Worm (Caenorhabditis elegans): ENCODE measurements around the gene tat-1.

The tat-1 gene

DNA sequence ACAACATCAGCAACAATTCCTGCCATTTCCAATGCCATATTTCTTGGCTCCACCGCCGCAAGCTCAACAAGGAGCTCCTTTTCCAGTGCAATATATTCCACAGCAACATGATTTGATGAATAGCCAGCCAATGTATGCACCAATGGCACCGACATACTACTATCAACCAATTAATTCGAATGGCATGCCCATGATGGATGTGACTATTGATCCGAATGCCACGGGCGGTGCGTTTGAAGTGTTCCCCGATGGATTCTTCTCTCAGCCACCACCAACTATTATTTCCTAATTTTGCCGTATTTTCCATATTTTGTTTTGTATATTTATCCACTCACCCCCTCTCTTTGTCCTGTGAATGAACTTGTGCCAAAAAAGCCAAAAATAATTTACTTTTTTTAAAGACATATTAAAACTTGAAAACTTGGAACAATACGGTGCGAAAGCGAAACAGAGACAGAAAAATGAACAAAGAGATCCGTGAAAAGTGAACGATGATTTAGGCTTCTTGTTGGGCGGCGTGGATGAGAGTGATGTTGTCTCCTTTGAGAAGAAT is 7.4 kb upstream of the tat-1 start (continued):
- no peak for TF ChIP-seq pha-4 (tag; optimal IDR thresholded peaks at IDR 0.05)
- peak; percentile 62 for TF ChIP-seq madf-6 (GFP tag; IDR thresholded peaks at IDR 0.05)
- TF ChIP-seq snpc-1.3 (tag; optimal IDR thresholded peaks at IDR 0.05; ENCODE audit: insufficient read depth), result no peak
- TF ChIP-seq nfya-2 (GFP tag; IDR thresholded peaks at IDR 0.05), result no peak
- TF ChIP-seq athp-1 (tag; optimal IDR thresholded peaks at IDR 0.05), result peak; percentile 69
- no peak for TF ChIP-seq ztf-22 (GFP tag; optimal IDR thresholded peaks at IDR 0.05)
- no peak for TF ChIP-seq nfya-1 (tag; optimal IDR thresholded peaks at IDR 0.05; ENCODE audit: borderline replicate concordance, insufficient read depth)
- no peak for TF ChIP-seq ztf-6 (GFP tag; IDR thresholded peaks at IDR 0.05)
- no peak for TF ChIP-seq hlh-12 (tag; optimal IDR thresholded peaks at IDR 0.05)
- no peak for TF ChIP-seq lin-40 (tag; optimal IDR thresholded peaks at IDR 0.05)
- no peak for TF ChIP-seq K12H6.12 (tag; optimal IDR thresholded peaks at IDR 0.05)
- no peak for TF ChIP-seq cebp-1 (GFP tag; IDR thresholded peaks at IDR 0.05)
- peak; percentile 37 for TF ChIP-seq cebp-1 (tag; optimal IDR thresholded peaks at IDR 0.05)
- TF ChIP-seq ztf-18 (tag; optimal IDR thresholded peaks at IDR 0.05), result no peak
- peak; percentile 24 for TF ChIP-seq die-1 (tag; optimal IDR thresholded peaks at IDR 0.05)
- no peak for TF ChIP-seq ztf-3 (GFP tag; optimal IDR thresholded peaks at IDR 0.05)
- no peak for TF ChIP-seq lsy-27 (tag; optimal IDR thresholded peaks at IDR 0.05; ENCODE audit: borderline replicate concordance, insufficient read depth)
- no peak for TF ChIP-seq ZK185.1 (tag; optimal IDR thresholded peaks at IDR 0.05; ENCODE audit: poor library complexity, severe bottlenecking)
- no peak for TF ChIP-seq Y53F4B.3 (GFP tag; IDR thresholded peaks at IDR 0.05)
- TF ChIP-seq T07F8.4 (tag; optimal IDR thresholded peaks at IDR 0.05), result no peak
- no peak for TF ChIP-seq gei-17 (GFP tag; optimal IDR thresholded peaks at IDR 0.05)
- TF ChIP-seq F57A8.1 (GFP tag; optimal IDR thresholded peaks at IDR 0.05), result no peak
- peak; percentile 67 for TF ChIP-seq Y95B8A.8 (GFP tag; IDR thresholded peaks at IDR 0.05)
- TF ChIP-seq let-607 (tag; optimal IDR thresholded peaks at IDR 0.05), result no peak
- no peak for TF ChIP-seq cebp-2 (GFP tag; IDR thresholded peaks at IDR 0.05)
- no peak for TF ChIP-seq attf-3 (GFP tag; conservative IDR thresholded peaks at IDR 0.05)
- no peak for TF ChIP-seq F39B2.1 (GFP tag; IDR thresholded peaks at IDR 0.05)
- no peak for TF ChIP-seq snpc-1.1 (tag; optimal IDR thresholded peaks at IDR 0.05; ENCODE audit: insufficient read depth)
- TF ChIP-seq F49E8.2 (tag; optimal IDR thresholded peaks at IDR 0.05; ENCODE audit: insufficient read depth), result peak; percentile 86
- no peak for TF ChIP-seq B0261.1 (tag; optimal IDR thresholded peaks at IDR 0.05)
- no peak for TF ChIP-seq ceh-40 (GFP tag; IDR thresholded peaks at IDR 0.05)
- no peak for TF ChIP-seq T26A5.8 (tag; optimal IDR thresholded peaks at IDR 0.05)
- TF ChIP-seq akir-1 (GFP tag; optimal IDR thresholded peaks at IDR 0.05), result no peak
- no peak for TF ChIP-seq him-1 (tag; optimal IDR thresholded peaks at IDR 0.05)
- TF ChIP-seq ceh-91 (GFP tag; IDR thresholded peaks at IDR 0.05), result no peak
- TF ChIP-seq F57C9.4 (tag; optimal IDR thresholded peaks at IDR 0.05), result no peak
- TF ChIP-seq madf-8 (GFP tag; conservative IDR thresholded peaks at IDR 0.05), result peak; percentile 25; the same call in 1 of the 2 replicates
- no peak for TF ChIP-seq nhr-80 (tag; optimal IDR thresholded peaks at IDR 0.05)
- TF ChIP-seq madf-10 (tag; optimal IDR thresholded peaks at IDR 0.05), result no peak
- no peak for TF ChIP-seq egrh-3 (GFP tag; IDR thresholded peaks at IDR 0.05)
- TF ChIP-seq lin-54 (GFP tag; optimal IDR thresholded peaks at IDR 0.05), result peak; percentile 42
- TF ChIP-seq F33H1.4 (GFP tag; IDR thresholded peaks at IDR 0.05), result no peak; the same call in 1 of the 2 replicates
- no peak for TF ChIP-seq tlf-1 (GFP tag; optimal IDR thresholded peaks at IDR 0.05)
- TF ChIP-seq dpl-1 (GFP tag; optimal IDR thresholded peaks at IDR 0.05), result no peak
- TF ChIP-seq F22D6.2 (tag; optimal IDR thresholded peaks at IDR 0.05), result no peak
- TF ChIP-seq hmg-1.2 (GFP tag; IDR thresholded peaks at IDR 0.05), result no peak
- no peak for TF ChIP-seq ekl-4 (GFP tag; IDR thresholded peaks at IDR 0.05)
- TF ChIP-seq bed-2 (GFP tag; IDR thresholded peaks at IDR 0.05), result no peak

All from whole organism, young adult.